Fruit fly (Drosophila melanogaster): ENCODE measurements around the gene RpL34b.

DNA sequence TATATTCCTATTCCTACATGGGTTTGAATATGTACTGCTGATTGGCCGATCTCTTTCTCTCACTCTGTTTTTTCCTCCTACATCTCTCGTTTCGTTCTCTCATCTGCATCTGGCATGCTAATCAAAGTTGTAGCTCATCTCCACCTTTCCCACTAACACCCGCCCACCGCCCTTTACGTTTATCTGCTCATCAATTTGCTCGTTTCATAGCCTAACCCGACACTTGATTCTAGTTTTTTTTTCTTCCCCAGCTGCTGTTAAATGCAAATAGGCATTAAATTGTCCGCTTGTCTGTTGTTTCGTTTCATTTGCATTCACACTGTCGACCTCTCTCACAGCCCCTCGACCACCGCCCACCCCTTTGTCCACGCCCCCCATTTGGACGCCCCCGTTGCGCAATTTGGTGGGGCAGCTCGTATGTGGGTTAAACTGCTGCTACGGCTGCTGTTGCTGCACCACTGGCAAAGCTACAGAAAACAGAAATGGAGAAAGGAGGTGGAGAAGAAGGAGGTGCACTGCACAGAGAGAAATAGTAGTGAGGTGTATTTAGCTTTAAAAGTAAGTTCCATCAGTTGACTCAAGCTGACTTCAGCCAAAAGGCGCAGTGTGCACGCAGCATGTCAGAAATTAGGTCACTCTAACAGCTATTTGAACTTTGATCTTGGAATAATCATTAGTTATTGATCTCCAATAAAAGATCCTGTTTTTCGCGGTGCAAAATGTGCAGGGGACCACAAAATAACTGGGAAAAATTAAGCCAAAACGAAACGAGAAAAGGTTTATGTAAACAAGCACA lies 19.6 kb upstream of the RpL34b start:
- TF ChIP-seq Dll (optimal IDR thresholded peaks at IDR 0.05) = no peak
- TF ChIP-seq psq (optimal IDR thresholded peaks at IDR 0.05) = no peak
- no peak for TF ChIP-seq EcR (GFP tag; optimal IDR thresholded peaks at IDR 0.05)
- TF ChIP-seq usp (GFP tag; optimal IDR thresholded peaks at IDR 0.05) = no peak
- no peak for TF ChIP-seq pan (optimal IDR thresholded peaks at IDR 0.05)
- TF ChIP-seq CG8478 (optimal IDR thresholded peaks at IDR 0.05) = no peak

Measured in whole organism.